Worm (Caenorhabditis elegans) whole organism, mixed stage, embryonic: Measurements from ENCODE around the gene zhit-2.

Experiments
- M03D4.4 ChIP-seq: sonication (generic microtip); optimal IDR thresholded peaks from 2 replicates; lab custom pipeline; 2017; ENCODE audit warnings: mild to moderate bottlenecking, missing genetic modification characterization, missing compliant biosample characterization
- bed-3 ChIP-seq: fragments of 200-800 bp; sonication (Bioruptor generic); optimal IDR thresholded peaks from 3 replicates; lab custom pipeline; 2018; ENCODE audit warnings: mild to moderate bottlenecking, missing genetic modification characterization, moderate library complexity, missing compliant biosample characterization
- blmp-1 ChIP-seq: fragments of 150-350 bp; optimal IDR thresholded peaks from 2 replicates; lab custom pipeline; 2014; ENCODE audit warnings: missing biosample characterization, missing genetic modification characterization
- ceh-39 ChIP-seq: fragments of 150-350 bp; optimal IDR thresholded peaks from 2 replicates; lab custom pipeline; 2014; ENCODE audit warnings: missing biosample characterization, missing genetic modification characterization
- ceh-43 ChIP-seq: fragments of 200-800 bp; sonication (Bioruptor generic); optimal IDR thresholded peaks from 2 replicates; lab custom pipeline; 2018; ENCODE audit warnings: mild to moderate bottlenecking, missing genetic modification characterization, moderate library complexity, missing compliant biosample characterization
- ceh-83 ChIP-seq: fragments of 200-800 bp; sonication (Bioruptor generic); optimal IDR thresholded peaks from 2 replicates; lab custom pipeline; 2018; ENCODE audit warnings: mild to moderate bottlenecking, missing genetic modification characterization, missing compliant biosample characterization
- ces-1 ChIP-seq: fragments of 150-350 bp; optimal IDR thresholded peaks from 2 replicates; lab custom pipeline; 2014; ENCODE audit warnings: missing biosample characterization, missing genetic modification reagents, missing genetic modification characterization
- cnd-1 ChIP-seq: fragments of 200-800 bp; sonication (Bioruptor generic); optimal IDR thresholded peaks from 2 replicates; lab custom pipeline; 2018; ENCODE audit warnings: mild to moderate bottlenecking, missing genetic modification characterization, missing compliant biosample characterization
- drap-1 ChIP-seq: fragments of 200-800 bp; sonication (Bioruptor generic); optimal IDR thresholded peaks from 3 replicates; lab custom pipeline; 2018; ENCODE audit warnings: mild to moderate bottlenecking, missing genetic modification characterization, missing compliant biosample characterization
- elt-1 ChIP-seq: sonication (generic microtip); optimal IDR thresholded peaks from 2 replicates; lab custom pipeline; 2017; ENCODE audit warnings: missing genetic modification characterization, mild to moderate bottlenecking, missing compliant biosample characterization, antibody characterized with exemption, moderate library complexity, borderline replicate concordance; ENCODE audit not compliant: insufficient read depth
- elt-3 ChIP-seq: fragments of 150-350 bp; optimal IDR thresholded peaks from 2 replicates; lab custom pipeline; 2014; ENCODE audit warnings: missing biosample characterization, missing genetic modification characterization
- flh-1 ChIP-seq: fragments of 200-800 bp; sonication (Bioruptor generic); optimal IDR thresholded peaks from 2 replicates; lab custom pipeline; 2018; ENCODE audit warnings: mild to moderate bottlenecking, missing genetic modification characterization, moderate library complexity, missing compliant biosample characterization
- ham-2 ChIP-seq: fragments of 200-800 bp; sonication (Bioruptor generic); optimal IDR thresholded peaks from 2 replicates; lab custom pipeline; 2018; ENCODE audit warnings: mild to moderate bottlenecking, missing genetic modification characterization, missing compliant biosample characterization
- hlh-1 ChIP-seq: fragments of 150-350 bp; optimal IDR thresholded peaks from 2 replicates; lab custom pipeline; 2014; ENCODE audit warnings: missing biosample characterization, missing genetic modification reagents, missing genetic modification characterization
- lin-13 ChIP-seq: fragments of 150-350 bp; optimal IDR thresholded peaks from 2 replicates; lab custom pipeline; 2014; ENCODE audit warnings: missing biosample characterization, missing genetic modification characterization
- lin-32 ChIP-seq: fragments of 200-800 bp; sonication (Bioruptor generic); optimal IDR thresholded peaks from 2 replicates; lab custom pipeline; 2018; ENCODE audit warnings: mild to moderate bottlenecking, missing genetic modification characterization, missing compliant biosample characterization
- lsy-2 ChIP-seq: fragments of 150-350 bp; optimal IDR thresholded peaks from 2 replicates; lab custom pipeline; 2014; ENCODE audit warnings: missing biosample characterization, missing genetic modification characterization
- mab-5 ChIP-seq: fragments of 150-350 bp; optimal IDR thresholded peaks from 2 replicates; lab custom pipeline; 2014; ENCODE audit warnings: missing biosample characterization, missing genetic modification characterization
- mep-1 ChIP-seq: fragments of 150-350 bp; optimal IDR thresholded peaks from 2 replicates; lab custom pipeline; 2017; ENCODE audit warnings: missing biosample characterization, missing genetic modification reagents, missing genetic modification characterization, inconsistent platforms
- mls-2 ChIP-seq: sonication (generic microtip); optimal IDR thresholded peaks from 2 replicates; lab custom pipeline; 2016; ENCODE audit warnings: mild to moderate bottlenecking, missing genetic modification characterization, moderate library complexity, missing compliant biosample characterization
- nhr-12 ChIP-seq: fragments of 150-350 bp; optimal IDR thresholded peaks from 2 replicates; lab custom pipeline; 2014; ENCODE audit warnings: missing biosample characterization, missing genetic modification characterization
- nhr-2 ChIP-seq: fragments of 150-350 bp; optimal IDR thresholded peaks from 2 replicates; lab custom pipeline; 2014; ENCODE audit warnings: missing biosample characterization, missing genetic modification characterization
- nhr-237 ChIP-seq: fragments of 150-350 bp; optimal IDR thresholded peaks from 2 replicates; lab custom pipeline; 2014; ENCODE audit warnings: missing biosample characterization, missing genetic modification characterization
- nhr-28 ChIP-seq: fragments of 150-350 bp; optimal IDR thresholded peaks from 2 replicates; lab custom pipeline; 2014; ENCODE audit warnings: missing biosample characterization, missing genetic modification characterization
- nhr-76 ChIP-seq: sonication (generic microtip); optimal IDR thresholded peaks from 2 replicates; lab custom pipeline; 2017; ENCODE audit warnings: missing biosample characterization, missing genetic modification characterization
- pha-4 ChIP-seq: fragments of 150-350 bp; optimal IDR thresholded peaks from 2 replicates; lab custom pipeline; 2018; ENCODE audit warnings: missing biosample characterization, missing genetic modification reagents, missing genetic modification characterization
- sem-2 ChIP-seq: fragments of 200-800 bp; sonication (Bioruptor generic); optimal IDR thresholded peaks from 2 replicates; lab custom pipeline; 2018; ENCODE audit warnings: mild to moderate bottlenecking, missing genetic modification characterization, missing compliant biosample characterization
- snpc-4 ChIP-seq: fragments of 150-350 bp; optimal IDR thresholded peaks from 2 replicates; lab custom pipeline; 2014; ENCODE audit warnings: missing biosample characterization, missing genetic modification characterization
- sptf-1 ChIP-seq: sonication (generic microtip); optimal IDR thresholded peaks from 2 replicates; lab custom pipeline; 2017; ENCODE audit warnings: mild to moderate bottlenecking, missing genetic modification characterization, moderate library complexity, missing compliant biosample characterization
- tbx-8 ChIP-seq: fragments of 200-800 bp; sonication (Bioruptor generic); optimal IDR thresholded peaks from 2 replicates; lab custom pipeline; 2018; ENCODE audit warnings: mild to moderate bottlenecking, missing genetic modification characterization, moderate library complexity, missing compliant biosample characterization
- unc-120 ChIP-seq: sonication (generic microtip); optimal IDR thresholded peaks from 2 replicates; lab custom pipeline; 2017; ENCODE audit warnings: missing genetic modification characterization, missing compliant biosample characterization; ENCODE audit not compliant: poor library complexity, severe bottlenecking
- unc-39 ChIP-seq: fragments of 150-350 bp; optimal IDR thresholded peaks from 2 replicates; lab custom pipeline; 2014; ENCODE audit warnings: missing biosample characterization, missing genetic modification characterization
- unc-62 ChIP-seq: fragments of 150-350 bp; optimal IDR thresholded peaks from 2 replicates; lab custom pipeline; 2014; ENCODE audit warnings: missing biosample characterization, missing genetic modification reagents, missing genetic modification characterization
- zip-8 ChIP-seq: fragments of 150-350 bp; optimal IDR thresholded peaks from 2 replicates; lab custom pipeline; 2014; ENCODE audit warnings: missing biosample characterization, missing genetic modification characterization
- ztf-11 ChIP-seq: fragments of 150-350 bp; optimal IDR thresholded peaks from 2 replicates; lab custom pipeline; 2014; ENCODE audit warnings: missing biosample characterization, missing genetic modification characterization

Gene zhit-2

DNA sequence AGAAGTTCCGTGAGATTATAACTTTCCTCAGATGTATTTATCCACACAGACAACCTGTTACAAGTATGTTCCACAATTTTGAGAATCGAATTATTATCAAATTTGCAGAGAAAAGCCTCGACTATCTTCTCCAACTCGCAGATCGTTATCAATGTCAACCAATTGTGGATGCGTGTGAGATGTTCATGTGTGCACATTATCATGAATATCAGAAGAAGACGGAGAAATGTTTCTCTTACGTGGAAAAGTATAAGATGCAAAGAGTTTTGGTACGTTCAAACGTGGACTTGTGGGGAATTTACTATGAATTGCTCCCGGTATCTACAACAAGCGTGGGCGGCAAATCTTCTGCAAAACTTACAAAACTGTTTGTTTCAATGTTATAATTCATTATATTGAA lies 26.9 kb upstream of the zhit-2 start:
- TF ChIP-seq nhr-76 (tag; lab: Kevin White, UChicago): no peak
- no peak for TF ChIP-seq nhr-12 (tag; lab: Kevin White, UChicago)
- no peak for TF ChIP-seq mab-5 (tag; lab: Kevin White, UChicago)
- TF ChIP-seq elt-1: no peak
- TF ChIP-seq unc-62 (GFP tag; lab: Kevin White, UChicago): no peak
- TF ChIP-seq sptf-1 (tag; lab: Kevin White, UChicago): no peak
- no peak for TF ChIP-seq M03D4.4
- no peak for TF ChIP-seq hlh-1 (tag; lab: Kevin White, UChicago)
- TF ChIP-seq nhr-2 (tag; lab: Kevin White, UChicago): no peak
- TF ChIP-seq mls-2: no peak
- TF ChIP-seq tbx-8: no peak
- no peak for TF ChIP-seq flh-1 (GFP tag; lab: Kevin White, UChicago)

DNA sequence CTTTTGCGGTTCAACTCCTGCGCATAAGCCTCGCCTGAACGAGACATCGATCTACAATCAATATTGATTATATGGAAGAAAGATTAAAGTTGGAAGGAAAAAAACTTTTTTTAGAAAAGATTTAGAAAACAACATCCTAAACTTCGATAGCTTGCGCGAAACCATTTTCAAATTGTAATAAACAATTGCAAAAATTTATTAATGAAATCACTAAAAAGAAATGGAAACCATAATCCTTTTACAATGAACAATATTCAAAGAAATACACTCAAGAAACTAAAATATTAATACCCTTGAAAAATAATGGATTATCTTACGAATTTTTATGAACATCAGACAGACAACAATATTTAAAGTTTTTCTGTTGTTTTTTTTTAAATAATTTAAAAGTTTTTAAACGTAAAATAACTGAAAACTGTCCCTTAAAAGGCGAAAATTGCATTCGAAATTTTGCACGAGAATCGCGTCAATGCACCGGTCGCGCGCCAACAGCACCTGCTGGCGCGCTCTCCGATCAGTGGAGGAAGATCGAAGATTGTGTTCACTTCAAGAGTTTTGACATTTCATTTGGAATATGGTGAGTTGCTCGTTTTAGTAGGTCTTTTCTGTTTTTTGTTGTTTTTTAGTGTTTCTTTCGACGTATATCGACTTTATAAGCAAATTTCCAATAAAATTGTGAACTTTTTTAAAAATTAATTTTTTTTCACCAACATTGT lies 25.2 kb upstream of the zhit-2 start, which contains the start of the genes sftb-1 and R10E4.1:
Gene sftb-1, minus strand, starts transcription at position 51 of the 716 bp plus-strand sequence.
Gene R10E4.1, plus strand, starts transcription at position 524 of the 716 bp plus-strand sequence.
- TF ChIP-seq lsy-2 (tag; lab: Kevin White, UChicago) (peak; percentile 51), nhr-2 (tag; lab: Kevin White, UChicago) (no peak), unc-39 (tag; lab: Kevin White, UChicago) (no peak), zip-8 (tag; lab: Kevin White, UChicago) (no peak), mls-2 (no peak), ham-2 (GFP tag; lab: Kevin White, UChicago) (no peak), mep-1 (tag; lab: Kevin White, UChicago) (peak; percentile 66), snpc-4 (no peak), ceh-39 (no peak), pha-4 (peak; percentile 45), cnd-1 (no peak), lin-13 (tag; lab: Kevin White, UChicago) (peak; percentile 74), flh-1 (GFP tag; lab: Kevin White, UChicago) (no peak), nhr-28 (tag; lab: Kevin White, UChicago) (no peak), elt-3 (tag; lab: Kevin White, UChicago) (no peak), ces-1 (GFP tag; lab: Kevin White, UChicago) (peak; percentile 25), ceh-43 (GFP tag; lab: Kevin White, UChicago) (no peak), sptf-1 (tag; lab: Kevin White, UChicago) (no peak), unc-120 (tag; lab: Kevin White, UChicago) (no peak), unc-62 (GFP tag; lab: Kevin White, UChicago) (no peak), M03D4.4 (no peak), sem-2 (no peak), bed-3 (GFP tag; lab: Kevin White, UChicago) (no peak), blmp-1 (no peak), mab-5 (tag; lab: Kevin White, UChicago) (no peak), nhr-12 (tag; lab: Kevin White, UChicago) (no peak), elt-1 (no peak), lin-32 (GFP tag; lab: Kevin White, UChicago) (no peak), ztf-11 (tag; lab: Kevin White, UChicago) (no peak), nhr-76 (tag; lab: Kevin White, UChicago) (no peak), nhr-237 (peak; percentile 51), drap-1 (GFP tag; lab: Kevin White, UChicago) (no peak), hlh-1 (tag; lab: Kevin White, UChicago) (no peak), tbx-8 (no peak), ceh-83 (GFP tag; lab: Kevin White, UChicago) (no peak)

DNA sequence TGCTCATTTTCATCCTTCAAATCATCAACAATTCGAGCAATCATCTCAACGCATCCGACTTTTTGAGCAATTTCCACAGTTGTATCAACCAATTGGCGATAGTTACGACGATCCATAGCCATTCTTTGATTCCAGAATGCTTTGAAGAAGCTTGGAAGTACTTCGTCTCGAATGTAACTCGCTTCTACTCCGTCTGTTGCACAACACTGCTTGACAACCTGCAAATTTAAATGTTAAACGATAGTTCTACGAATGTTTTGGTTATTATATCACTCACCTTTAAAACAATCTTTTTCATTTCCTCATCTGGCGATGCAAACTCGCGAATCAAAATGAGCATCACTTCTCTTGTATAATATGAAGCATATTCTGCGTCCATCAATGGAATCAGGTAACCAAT lies 21.7 kb upstream of the zhit-2 start:
- TF ChIP-seq nhr-237 (no peak), nhr-2 (tag; lab: Kevin White, UChicago) (no peak), elt-1 (no peak)

DNA sequence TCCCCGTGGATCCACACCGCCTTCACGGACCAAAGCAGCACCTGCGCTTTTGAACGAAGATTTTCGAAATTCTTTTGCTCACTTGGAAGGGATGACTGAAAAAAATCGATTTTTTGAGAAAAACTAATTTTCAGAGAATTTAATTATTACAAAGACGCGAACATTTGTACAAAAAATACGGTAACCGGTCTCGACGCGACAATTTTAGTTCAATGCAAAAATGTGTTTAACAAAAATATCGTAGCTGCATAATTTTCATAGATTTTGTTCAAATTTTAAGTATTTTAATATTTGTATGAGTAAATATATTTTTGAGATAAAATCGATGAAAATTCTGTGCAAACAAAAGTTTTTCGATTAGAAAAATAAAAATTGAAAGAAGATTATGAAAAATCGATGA lies 18.9 kb upstream of the zhit-2 start, which contains the start of gene T08A11.1:
Gene T08A11.1, minus strand, starts transcription at position 101 of the 400 bp plus-strand sequence.
- no peak for TF ChIP-seq nhr-2 (tag; lab: Kevin White, UChicago)
- TF ChIP-seq nhr-28 (tag; lab: Kevin White, UChicago): no peak
- no peak for TF ChIP-seq sem-2
- no peak for TF ChIP-seq unc-39 (tag; lab: Kevin White, UChicago)
- TF ChIP-seq ceh-39: no peak
- no peak for TF ChIP-seq ces-1 (GFP tag; lab: Kevin White, UChicago)
- TF ChIP-seq zip-8 (tag; lab: Kevin White, UChicago): no peak
- TF ChIP-seq snpc-4: no peak
- no peak for TF ChIP-seq nhr-12 (tag; lab: Kevin White, UChicago)
- no peak for TF ChIP-seq cnd-1
